Fruit fly (Drosophila melanogaster): ENCODE results near the gene dpr20.

- peak; percentile 55 for TF ChIP-seq fru (GFP tag; optimal IDR thresholded peaks at IDR 0.05)
- no peak for TF ChIP-seq pan (optimal IDR thresholded peaks at IDR 0.05)
- TF ChIP-seq foxo (GFP tag; optimal IDR thresholded peaks at IDR 0.05) = peak in 1 of 2 experiments; percentile 72
- TF ChIP-seq Myc (optimal IDR thresholded peaks at IDR 0.05) = no peak
- no peak for TF ChIP-seq Rel (GFP tag; optimal IDR thresholded peaks at IDR 0.05)
- no peak for TF ChIP-seq Rel (tag; optimal IDR thresholded peaks at IDR 0.05)
- TF ChIP-seq h (GFP tag; optimal IDR thresholded peaks at IDR 0.05) = peak; percentile 59
- TF ChIP-seq sage (GFP tag; optimal IDR thresholded peaks at IDR 0.05) = no peak
- TF ChIP-seq Hr78 (GFP tag; optimal IDR thresholded peaks at IDR 0.05) = no peak
- TF ChIP-seq GATAd (GFP tag; optimal IDR thresholded peaks at IDR 0.05) = no peak
Observed at dm6 chr3L:819297-819886, 37.7 kb downstream of the dpr20 start.
